Worm (Caenorhabditis elegans) whole organism, young adult: ENCODE data around the gene pqn-83.

Source experiments
- B0035.1 ChIP-seq: sonication (generic microtip); optimal IDR thresholded peaks from 2 replicates; lab custom pipeline; 2016; ENCODE audit warnings: missing genetic modification characterization, mild to moderate bottlenecking, missing compliant biosample characterization, missing genotype, missing genetic modification reagents
- B0261.1 ChIP-seq: sonication (generic microtip); optimal IDR thresholded peaks from 2 replicates; lab custom pipeline; 2016; ENCODE audit warnings: mild to moderate bottlenecking, missing genetic modification characterization, moderate library complexity, missing compliant biosample characterization
- F55B11.4 ChIP-seq: sonication (generic microtip); optimal IDR thresholded peaks from 2 replicates; lab custom pipeline; 2016; ENCODE audit warnings: missing compliant biosample characterization, missing genetic modification characterization, borderline replicate concordance; ENCODE audit not compliant: insufficient read depth
- K11D2.4 ChIP-seq: fragments of 200-800 bp; sonication (Bioruptor generic); IDR thresholded peaks from 2 replicates; pipeline ENCODE4 v1.3.6; 2022; ENCODE audit warnings: missing genetic modification reagents, missing genetic modification characterization, missing compliant biosample characterization
- K12H6.12 ChIP-seq: fragments of 200-800 bp; sonication (Bioruptor generic); optimal IDR thresholded peaks from 2 replicates; lab custom pipeline; 2018; ENCODE audit warnings: mild to moderate bottlenecking, missing genetic modification characterization, missing compliant biosample characterization
- T26A5.8 ChIP-seq: sonication (generic microtip); optimal IDR thresholded peaks from 2 replicates; lab custom pipeline; 2016; ENCODE audit warnings: missing genetic modification characterization, missing compliant biosample characterization
- Y53G8AR.9 ChIP-seq: fragments of 200-800 bp; sonication (Bioruptor generic); conservative IDR thresholded peaks from 2 replicates; pipeline ENCODE4 v1.3.6; 2022; ENCODE audit warnings: missing genetic modification reagents, missing genetic modification characterization, missing compliant biosample characterization
- Y79H2A.3 ChIP-seq: fragments of 200-800 bp; sonication (Bioruptor generic); conservative IDR thresholded peaks from 2 replicates; pipeline ENCODE4 v1.3.6; 2022; ENCODE audit warnings: missing genetic modification reagents, missing genetic modification characterization, missing compliant biosample characterization
- akir-1 ChIP-seq: fragments of 200-800 bp; sonication (Bioruptor generic); optimal IDR thresholded peaks from 2 replicates; lab custom pipeline; 2018; ENCODE audit warnings: mild to moderate bottlenecking, missing genetic modification characterization, moderate library complexity, missing compliant biosample characterization
- aptf-2 ChIP-seq: fragments of 200-800 bp; sonication (Bioruptor generic); conservative IDR thresholded peaks from 2 replicates; pipeline ENCODE4 v1.3.6; 2022; ENCODE audit warnings: missing genetic modification reagents, missing genetic modification characterization, missing compliant biosample characterization
- aptf-3 ChIP-seq: fragments of 200-800 bp; sonication (Bioruptor generic); IDR thresholded peaks from 2 replicates; pipeline ENCODE4 v1.3.6; 2022; ENCODE audit warnings: missing genetic modification characterization, missing compliant biosample characterization
- athp-1 ChIP-seq: sonication (generic microtip); optimal IDR thresholded peaks from 2 replicates; lab custom pipeline; 2017; ENCODE audit warnings: mild to moderate bottlenecking, missing genetic modification characterization, missing compliant biosample characterization
- attf-6 ChIP-seq: fragments of 200-800 bp; sonication (Bioruptor generic); IDR thresholded peaks from 2 replicates; pipeline ENCODE4 v1.3.6; 2022; ENCODE audit warnings: missing genetic modification reagents, missing genetic modification characterization, missing compliant biosample characterization
- bed-2 ChIP-seq: fragments of 200-800 bp; sonication (Bioruptor generic); IDR thresholded peaks from 2 replicates; pipeline ENCODE4 v1.3.6; 2022; ENCODE audit warnings: missing genetic modification reagents, missing genetic modification characterization, missing compliant biosample characterization
- ccch-3 ChIP-seq: fragments of 200-800 bp; sonication (Bioruptor generic); optimal IDR thresholded peaks from 2 replicates; lab custom pipeline; 2018; ENCODE audit warnings: mild to moderate bottlenecking, missing genetic modification characterization, missing compliant biosample characterization
- cebp-2 ChIP-seq: fragments of 200-800 bp; sonication (Bioruptor generic); IDR thresholded peaks from 2 replicates; pipeline ENCODE4 v1.3.6; 2022; ENCODE audit warnings: missing genetic modification characterization, missing compliant biosample characterization
- chd-7 ChIP-seq: sonication (generic microtip); optimal IDR thresholded peaks from 2 replicates; lab custom pipeline; 2016; ENCODE audit warnings: mild to moderate bottlenecking, missing genetic modification characterization, moderate library complexity, missing compliant biosample characterization
- dpl-1 ChIP-seq: fragments of 150-350 bp; optimal IDR thresholded peaks from 2 replicates; lab custom pipeline; 2014; ENCODE audit warnings: missing biosample characterization, missing genetic modification reagents, missing genetic modification characterization
- egl-18 ChIP-seq: fragments of 200-800 bp; sonication (Bioruptor generic); IDR thresholded peaks from 2 replicates; pipeline ENCODE4 v1.3.6; 2022; ENCODE audit warnings: missing genetic modification reagents, missing genetic modification characterization, missing compliant biosample characterization
- ets-4 ChIP-seq: fragments of 200-800 bp; sonication (Bioruptor generic); optimal IDR thresholded peaks from 2 replicates; lab custom pipeline; 2018; ENCODE audit warnings: mild to moderate bottlenecking, missing genetic modification characterization, missing compliant biosample characterization
- fkh-3 ChIP-seq: sonication (generic microtip); optimal IDR thresholded peaks from 2 replicates; lab custom pipeline; 2016; ENCODE audit warnings: mild to moderate bottlenecking, missing genetic modification characterization, missing compliant biosample characterization
- hmg-1.2 ChIP-seq: fragments of 200-800 bp; sonication (Bioruptor generic); IDR thresholded peaks from 2 replicates; pipeline ENCODE4 v1.3.6; 2022; ENCODE audit warnings: missing genetic modification reagents, missing genetic modification characterization, missing compliant biosample characterization
- hmg-20 ChIP-seq: fragments of 200-800 bp; sonication (Bioruptor generic); IDR thresholded peaks from 2 replicates; pipeline ENCODE4 v1.3.6; 2022; ENCODE audit warnings: missing genetic modification reagents, missing genetic modification characterization, missing compliant biosample characterization
- lag-1 ChIP-seq: fragments of 200-800 bp; sonication (Bioruptor generic); IDR thresholded peaks from 2 replicates; pipeline ENCODE4 v1.3.6; 2022; ENCODE audit warnings: missing genetic modification reagents, missing genetic modification characterization, missing compliant biosample characterization
- lin-40 ChIP-seq: sonication (generic microtip); optimal IDR thresholded peaks from 2 replicates; lab custom pipeline; 2016; ENCODE audit warnings: missing genetic modification characterization, mild to moderate bottlenecking, missing compliant biosample characterization, missing genotype, missing genetic modification reagents
- lir-1 ChIP-seq: fragments of 200-800 bp; sonication (Bioruptor generic); conservative IDR thresholded peaks from 2 replicates; pipeline ENCODE4 v1.3.6; 2022; ENCODE audit warnings: missing genetic modification reagents, missing genetic modification characterization, missing compliant biosample characterization
- lsl-1 ChIP-seq: fragments of 200-800 bp; sonication (Bioruptor generic); optimal IDR thresholded peaks from 2 replicates; lab custom pipeline; 2018; ENCODE audit warnings: mild to moderate bottlenecking, missing genetic modification characterization, moderate library complexity, missing compliant biosample characterization
- madf-8 ChIP-seq: fragments of 200-800 bp; sonication (Bioruptor generic); conservative IDR thresholded peaks from 2 replicates; pipeline ENCODE4 v1.3.6; 2022; ENCODE audit warnings: missing genetic modification reagents, missing genetic modification characterization, missing compliant biosample characterization
- mxl-1 ChIP-seq: sonication (generic microtip); optimal IDR thresholded peaks from 2 replicates; lab custom pipeline; 2016; ENCODE audit warnings: missing genetic modification characterization, missing compliant biosample characterization
- nfya-1 ChIP-seq: sonication (generic microtip); optimal IDR thresholded peaks from 2 replicates; lab custom pipeline; 2017; ENCODE audit warnings: antibody characterized with exemption, missing compliant biosample characterization, missing genetic modification characterization, borderline replicate concordance; ENCODE audit not compliant: insufficient read depth
- nhr-120 ChIP-seq: fragments of 200-800 bp; sonication (Bioruptor generic); IDR thresholded peaks from 2 replicates; pipeline ENCODE4 v1.3.6; 2022; ENCODE audit warnings: missing genetic modification characterization, missing compliant biosample characterization
- nhr-90 ChIP-seq: sonication (generic microtip); optimal IDR thresholded peaks from 2 replicates; lab custom pipeline; 2016; ENCODE audit warnings: missing genotype, mild to moderate bottlenecking, missing genetic modification characterization, missing compliant biosample characterization
- pha-4 ChIP-seq: fragments of 150-350 bp; sonication (generic microtip); optimal IDR thresholded peaks from 2 replicates; lab custom pipeline; 2014; ENCODE audit warnings: missing biosample characterization, missing genetic modification reagents, missing genetic modification characterization
- rcor-1 ChIP-seq: fragments of 200-800 bp; sonication (Bioruptor generic); IDR thresholded peaks from 2 replicates; pipeline ENCODE4 v1.3.6; 2022; ENCODE audit warnings: missing genetic modification reagents, missing genetic modification characterization, missing compliant biosample characterization
- rec-8 ChIP-seq, 2 experiments: sonication (generic microtip); optimal IDR thresholded peaks; 2 replicates each; lab custom pipeline; 2016; ENCODE audit warnings: mild to moderate bottlenecking in 2 of 2, missing genetic modification characterization in 2 of 2, missing genetic modification reagents in 2 of 2, missing genotype in 2 of 2, missing biosample characterization in 1 of 2, missing compliant biosample characterization in 1 of 2, moderate library complexity in 1 of 2
- rpc-1 ChIP-seq, 2 experiments: fragments of 150-350 bp in 1 of 2; sonication (generic microtip) in 1 of 2; optimal IDR thresholded peaks; 2 replicates each; lab custom pipeline; 2014 to 2018; ENCODE audit warnings: missing biosample characterization in 1 of 2, missing genetic modification characterization in 1 of 2, missing genetic modification reagents in 1 of 2, missing genotype in 1 of 2
- sea-2 ChIP-seq: fragments of 200-800 bp; sonication (Bioruptor generic); IDR thresholded peaks from 2 replicates; pipeline ENCODE4 v1.3.6; 2022; ENCODE audit warnings: missing genetic modification characterization, missing compliant biosample characterization
- tbp1 ChIP-seq: fragments of 200-800 bp; sonication (Bioruptor generic); optimal IDR thresholded peaks from 2 replicates; lab custom pipeline; 2018; ENCODE audit warnings: mild to moderate bottlenecking, missing genetic modification characterization, missing compliant biosample characterization
- unc-130 ChIP-seq: sonication (generic microtip); optimal IDR thresholded peaks from 2 replicates; lab custom pipeline; 2016; ENCODE audit warnings: missing genetic modification reagents, missing genetic modification characterization, missing compliant biosample characterization
- xnd-1 ChIP-seq: sonication (generic microtip); optimal IDR thresholded peaks from 2 replicates; lab custom pipeline; 2016; ENCODE audit warnings: missing genotype, missing genetic modification reagents, missing genetic modification characterization, missing compliant biosample characterization
- zim-3 ChIP-seq: sonication (generic microtip); optimal IDR thresholded peaks from 2 replicates; lab custom pipeline; 2017; ENCODE audit warnings: mild to moderate bottlenecking, missing genetic modification characterization, moderate library complexity, missing compliant biosample characterization
- ztf-18 ChIP-seq: sonication (generic microtip); optimal IDR thresholded peaks from 2 replicates; lab custom pipeline; 2016; ENCODE audit warnings: missing genotype, mild to moderate bottlenecking, missing genetic modification characterization, missing compliant biosample characterization
- ztf-22 ChIP-seq: fragments of 200-800 bp; sonication (Bioruptor generic); optimal IDR thresholded peaks from 2 replicates; lab custom pipeline; 2018; ENCODE audit warnings: mild to moderate bottlenecking, missing genetic modification characterization, moderate library complexity, missing compliant biosample characterization
- ztf-25 ChIP-seq: fragments of 200-800 bp; sonication (Bioruptor generic); IDR thresholded peaks from 2 replicates; pipeline ENCODE4 v1.3.6; 2022; ENCODE audit warnings: missing genetic modification reagents, missing genetic modification characterization, missing compliant biosample characterization
- ztf-26 ChIP-seq: sonication (generic microtip); optimal IDR thresholded peaks from 2 replicates; lab custom pipeline; 2017; ENCODE audit warnings: missing genetic modification characterization, missing compliant biosample characterization
- ztf-3 ChIP-seq: fragments of 200-800 bp; sonication (Bioruptor generic); optimal IDR thresholded peaks from 2 replicates; lab custom pipeline; 2018; ENCODE audit warnings: mild to moderate bottlenecking, missing genetic modification characterization, missing compliant biosample characterization

Gene pqn-83

DNA sequence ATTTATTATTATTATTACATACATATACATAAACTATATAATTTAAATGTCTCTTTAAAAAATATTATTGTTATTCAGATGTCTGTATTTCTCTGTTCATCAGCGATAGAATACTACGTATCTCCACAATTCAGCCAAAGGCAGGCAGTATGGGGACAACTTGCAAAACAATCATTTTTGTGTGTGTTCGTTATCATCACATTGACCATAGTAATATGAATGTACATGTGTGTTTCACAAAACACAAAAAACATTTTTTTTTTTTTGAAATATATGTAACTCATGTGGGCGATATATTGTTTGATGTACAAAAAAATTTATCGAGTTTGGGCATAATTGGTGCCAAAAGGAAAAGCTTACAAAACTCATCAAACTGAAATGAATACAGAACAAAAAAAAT, 29.8 kb downstream of the pqn-83 start:
- no peak for TF ChIP-seq K12H6.12 (tag; lab: Kevin White, UChicago)
- TF ChIP-seq K11D2.4 (GFP tag; lab: Robert Waterston, UW), result no peak
- no peak for TF ChIP-seq ccch-3 (GFP tag; lab: Kevin White, UChicago)
- TF ChIP-seq T26A5.8, result no peak
- no peak for TF ChIP-seq nfya-1 (tag; lab: Kevin White, UChicago)
- TF ChIP-seq Y79H2A.3, result no peak
- no peak for TF ChIP-seq unc-130 (GFP tag; lab: Kevin White, UChicago)
- no peak for TF ChIP-seq tbp1
- TF ChIP-seq rcor-1 (GFP tag; lab: Robert Waterston, UW), result no peak
- no peak for TF ChIP-seq xnd-1 (tag; lab: Kevin White, UChicago)
- no peak for TF ChIP-seq cebp-2 (GFP tag; lab: Robert Waterston, UW)
- no peak for TF ChIP-seq ets-4 (GFP tag; lab: Kevin White, UChicago)
- no peak for TF ChIP-seq Y53G8AR.9 (GFP tag; lab: Robert Waterston, UW)

DNA sequence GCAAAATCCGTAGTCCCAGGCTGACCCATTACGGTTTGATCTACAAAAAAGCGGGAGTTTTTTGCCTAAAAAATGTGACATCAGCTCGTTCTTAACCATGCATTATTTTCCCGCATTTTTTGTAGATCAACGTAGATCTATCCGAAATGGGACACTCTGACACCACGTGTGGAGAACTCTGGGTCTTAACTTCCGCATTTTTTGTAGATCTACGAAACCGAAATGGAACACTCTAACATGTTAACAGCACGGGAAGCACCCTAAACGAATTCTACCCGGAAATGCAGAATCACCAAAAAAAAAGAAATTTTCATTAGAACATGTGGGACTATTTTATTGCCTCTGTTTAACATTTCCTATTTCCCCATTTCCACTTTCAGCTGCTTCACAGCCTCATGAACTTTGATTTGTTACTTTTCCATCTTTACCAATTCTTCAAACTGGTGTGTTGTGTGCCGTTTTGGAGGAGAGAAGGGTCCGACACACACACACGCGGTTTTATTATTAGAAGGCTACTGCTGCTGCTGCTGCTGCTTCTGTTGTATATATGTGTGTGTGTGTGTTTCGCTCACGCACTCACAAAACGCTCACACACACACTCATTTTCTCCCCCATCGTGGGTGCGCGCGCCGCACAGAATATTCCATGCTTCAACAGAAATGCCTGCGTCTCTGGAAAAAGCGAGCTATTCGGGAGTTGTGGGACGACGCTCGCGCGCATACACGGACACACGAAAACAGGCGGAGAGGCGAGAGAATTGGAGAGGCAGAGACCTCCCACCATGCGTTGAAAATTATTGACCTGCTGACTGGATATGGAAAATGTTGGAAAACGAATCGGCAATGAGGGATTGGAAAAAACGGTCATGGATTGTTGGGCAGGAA, 31.1 kb downstream of the pqn-83 start:
- TF ChIP-seq ztf-3 (no peak), B0035.1 (tag; lab: Kevin White, UChicago) (no peak), ztf-26 (tag; lab: Kevin White, UChicago) (peak; percentile 29), aptf-2 (GFP tag; lab: Robert Waterston, UW) (no peak), ztf-18 (tag; lab: Kevin White, UChicago) (peak; percentile 24), attf-6 (GFP tag; lab: Robert Waterston, UW) (no peak), ets-4 (GFP tag; lab: Kevin White, UChicago) (peak; percentile 53), zim-3 (tag; lab: Kevin White, UChicago) (no peak), rpc-1 (optimal IDR thresholded peaks at IDR 0.05; lab: Kevin White, UChicago) (no peak), rpc-1 (tag; optimal IDR thresholded peaks at IDR 0.05; lab: Kevin White, UChicago) (no peak), akir-1 (GFP tag; lab: Kevin White, UChicago) (peak; percentile 67), B0261.1 (tag; lab: Kevin White, UChicago) (no peak), rec-8 (tag; optimal IDR thresholded peaks at IDR 0.05; lab: Kevin White, UChicago) (no peak), ztf-22 (GFP tag; lab: Kevin White, UChicago) (peak; percentile 3), egl-18 (GFP tag; lab: Robert Waterston, UW) (no peak), chd-7 (tag; lab: Kevin White, UChicago) (peak; percentile 47), bed-2 (GFP tag; lab: Robert Waterston, UW) (peak; percentile 12; the same call in 1 of the 2 replicates), fkh-3 (no peak), cebp-2 (GFP tag; lab: Robert Waterston, UW) (no peak), lsl-1 (GFP tag; lab: Kevin White, UChicago) (no peak), lin-40 (tag; lab: Kevin White, UChicago) (peak; percentile 86), hmg-20 (GFP tag; lab: Robert Waterston, UW) (no peak), nhr-120 (GFP tag; lab: Robert Waterston, UW) (no peak), athp-1 (tag; lab: Kevin White, UChicago) (no peak), hmg-1.2 (GFP tag; lab: Robert Waterston, UW) (peak; percentile 72), sea-2 (GFP tag; lab: Robert Waterston, UW) (no peak), mxl-1 (tag; lab: Kevin White, UChicago) (no peak), F55B11.4 (tag; lab: Kevin White, UChicago) (no peak), ztf-25 (GFP tag; lab: Robert Waterston, UW) (no peak), lir-1 (GFP tag; lab: Robert Waterston, UW) (peak; percentile 99), madf-8 (GFP tag; lab: Robert Waterston, UW) (no peak), lag-1 (GFP tag; lab: Robert Waterston, UW) (no peak), dpl-1 (no peak), pha-4 (no peak), nhr-90 (peak; percentile 32), T26A5.8 (no peak), aptf-3 (GFP tag; lab: Robert Waterston, UW) (no peak)
